Fruit fly (Drosophila melanogaster) whole organism, embryonic: ENCODE measurements around the gene Sr-CI.

Source experiments
- CG10979 ChIP-seq: fragments of 200-800 bp; sonication (Bioruptor generic); optimal IDR thresholded peaks from 2 replicates; lab custom pipeline; 2018; ENCODE audit warnings: missing biosample characterization, mild to moderate bottlenecking, missing genetic modification characterization, moderate library complexity
- CG11504 ChIP-seq: fragments of 200-800 bp; sonication (Bioruptor generic); optimal IDR thresholded peaks from 3 replicates; lab custom pipeline; 2019; ENCODE audit warnings: missing biosample characterization, mild to moderate bottlenecking, missing genetic modification characterization, moderate library complexity
- CG12155 ChIP-seq: fragments of 200-800 bp; sonication (Bioruptor generic); optimal IDR thresholded peaks from 3 replicates; lab custom pipeline; 2016; ENCODE audit warnings: missing biosample characterization, missing genetic modification characterization
- CG14050 ChIP-seq: fragments of 200-800 bp; sonication (Bioruptor generic); IDR thresholded peaks from 3 replicates; pipeline ENCODE4 v1.3.6; 2022; ENCODE audit warnings: missing biosample characterization, missing genetic modification characterization
- CG15601 ChIP-seq: fragments of 200-800 bp; sonication (Bioruptor generic); optimal IDR thresholded peaks from 3 replicates; lab custom pipeline; 2019; ENCODE audit warnings: missing biosample characterization, mild to moderate bottlenecking, missing genetic modification characterization, moderate library complexity
- CG17186 ChIP-seq: fragments of 200-800 bp; sonication (Bioruptor generic); optimal IDR thresholded peaks from 3 replicates; lab custom pipeline; 2017; ENCODE audit warnings: missing biosample characterization, missing genetic modification reagents, missing genetic modification characterization
- CG2202 ChIP-seq: fragments of 200-800 bp; sonication (Bioruptor generic); optimal IDR thresholded peaks from 2 replicates; lab custom pipeline; 2018; ENCODE audit warnings: missing biosample characterization, mild to moderate bottlenecking, missing genetic modification characterization
- CG32532 ChIP-seq: fragments of 200-800 bp; sonication (Bioruptor generic); IDR thresholded peaks from 2 replicates; pipeline ENCODE4 v1.3.6; 2022; ENCODE audit warnings: missing biosample characterization, missing genetic modification characterization
- CG4820 ChIP-seq: fragments of 200-800 bp; sonication (Bioruptor generic); optimal IDR thresholded peaks from 3 replicates; lab custom pipeline; 2016; ENCODE audit warnings: missing biosample characterization, missing genetic modification characterization
- CG7372 ChIP-seq: fragments of 200-800 bp; sonication (Bioruptor generic); IDR thresholded peaks from 2 replicates; pipeline ENCODE4 v1.3.6; 2022; ENCODE audit warnings: missing biosample characterization, missing genetic modification characterization
- CG8359 ChIP-seq: fragments of 200-800 bp; sonication (Bioruptor generic); optimal IDR thresholded peaks from 2 replicates; lab custom pipeline; 2017; ENCODE audit warnings: missing biosample characterization, mild to moderate bottlenecking, missing genetic modification characterization, borderline replicate concordance
- CG8944 ChIP-seq: fragments of 200-800 bp; sonication (Bioruptor generic); optimal IDR thresholded peaks from 3 replicates; lab custom pipeline; 2016; ENCODE audit warnings: missing biosample characterization, missing genetic modification characterization
- CTCF ChIP-seq: fragments of 200-800 bp; sonication (Bioruptor generic); optimal IDR thresholded peaks from 2 replicates; lab custom pipeline; 2017; ENCODE audit warnings: missing biosample characterization, mild to moderate bottlenecking, missing genetic modification characterization, moderate library complexity
- CrebB ChIP-seq: fragments of 200-800 bp; sonication (Bioruptor generic); optimal IDR thresholded peaks from 3 replicates; lab custom pipeline; 2018; ENCODE audit warnings: missing biosample characterization, mild to moderate bottlenecking, missing genetic modification characterization
- Drgx ChIP-seq: fragments of 200-800 bp; sonication (Bioruptor generic); IDR thresholded peaks from 2 replicates; pipeline ENCODE4 v1.3.6; 2022; ENCODE audit warnings: missing biosample characterization, missing genetic modification characterization
- Ets65A ChIP-seq: fragments of 200-800 bp; sonication (Bioruptor generic); peaks from one replicate; lab custom pipeline; 2016; ENCODE audit warnings: missing biosample characterization, missing genetic modification characterization
- Fer1 ChIP-seq: fragments of 200-800 bp; sonication (Bioruptor generic); optimal IDR thresholded peaks from 2 replicates; lab custom pipeline; 2017; ENCODE audit warnings: missing biosample characterization, mild to moderate bottlenecking, missing genetic modification characterization
- HmgD ChIP-seq: fragments of 200-800 bp; sonication (Bioruptor generic); optimal IDR thresholded peaks from 3 replicates; lab custom pipeline; 2016; ENCODE audit warnings: missing biosample characterization, missing genetic modification characterization
- Rx ChIP-seq: fragments of 200-800 bp; sonication (Bioruptor generic); IDR thresholded peaks from 2 replicates; pipeline ENCODE4 v1.3.6; 2022; ENCODE audit warnings: missing biosample characterization, missing genetic modification characterization
- Sin3A ChIP-seq: fragments of >200 bp; optimal IDR thresholded peaks from 2 replicates; lab custom pipeline; 2018
- Usf ChIP-seq: fragments of 200-800 bp; sonication (Bioruptor generic); optimal IDR thresholded peaks from 2 replicates; lab custom pipeline; 2017; ENCODE audit warnings: missing genotype, missing biosample characterization, missing genetic modification characterization
- ara ChIP-seq: fragments of 200-800 bp; sonication (Bioruptor generic); IDR thresholded peaks from 2 replicates; pipeline ENCODE4 v1.3.6; 2022; ENCODE audit warnings: missing biosample characterization, missing genetic modification characterization
- crc ChIP-seq: fragments of 200-800 bp; sonication (Bioruptor generic); optimal IDR thresholded peaks from 2 replicates; lab custom pipeline; 2016; ENCODE audit warnings: missing biosample characterization, missing genetic modification characterization
- danr ChIP-seq: fragments of 200-800 bp; sonication (Bioruptor generic); IDR thresholded peaks from 2 replicates; pipeline ENCODE4 v1.3.6; 2022; ENCODE audit warnings: missing biosample characterization, missing genetic modification characterization
- fd64A ChIP-seq: fragments of 200-800 bp; sonication (Bioruptor generic); optimal IDR thresholded peaks from 3 replicates; lab custom pipeline; 2018; ENCODE audit warnings: missing biosample characterization, mild to moderate bottlenecking, missing genetic modification characterization
- fu2 ChIP-seq: fragments of 200-800 bp; sonication (Bioruptor generic); optimal IDR thresholded peaks from 2 replicates; lab custom pipeline; 2016; ENCODE audit warnings: missing biosample characterization, missing genetic modification characterization
- gce ChIP-seq: fragments of 200-800 bp; sonication (Bioruptor generic); IDR thresholded peaks from 3 replicates; pipeline ENCODE4 v1.3.6; 2022; ENCODE audit warnings: missing biosample characterization, missing genetic modification characterization
- gem ChIP-seq: fragments of 200-800 bp; sonication (Bioruptor generic); optimal IDR thresholded peaks from 2 replicates; lab custom pipeline; 2019; ENCODE audit warnings: missing biosample characterization, mild to moderate bottlenecking, missing genetic modification characterization, moderate library complexity
- lab ChIP-seq: fragments of 200-800 bp; sonication (Bioruptor generic); optimal IDR thresholded peaks from 3 replicates; lab custom pipeline; 2017; ENCODE audit warnings: missing biosample characterization, missing genetic modification characterization, mild to moderate bottlenecking, moderate library complexity, missing genetic modification reagents
- lilli ChIP-seq: fragments of 200-800 bp; sonication (Bioruptor generic); optimal IDR thresholded peaks from 3 replicates; lab custom pipeline; 2016; ENCODE audit warnings: missing biosample characterization, missing genetic modification characterization
- lov ChIP-seq, 2 experiments: fragments of 200-800 bp in 1 of 2; fragments of >200 bp in 1 of 2; sonication (Bioruptor generic) in 1 of 2; IDR thresholded peaks in 1 of 2; optimal IDR thresholded peaks in 1 of 2; 2 replicates in 1 of 2; 3 replicates in 1 of 2; pipeline versions ENCODE4 v1.3.6 to Lab custom; 2017 to 2022; ENCODE audit warnings: missing biosample characterization in 1 of 2, missing genetic modification characterization in 1 of 2
- mld ChIP-seq: fragments of 200-800 bp; sonication (Bioruptor generic); IDR thresholded peaks from 3 replicates; pipeline ENCODE4 v1.3.6; 2022; ENCODE audit warnings: missing biosample characterization, missing genetic modification characterization; ENCODE audit not compliant: partially characterized antibody
- pum ChIP-seq: fragments of 200-800 bp; sonication (Bioruptor generic); optimal IDR thresholded peaks from 2 replicates; lab custom pipeline; 2016; ENCODE audit warnings: missing biosample characterization, missing genetic modification characterization
- slbo ChIP-seq: fragments of 200-800 bp; sonication (Bioruptor generic); IDR thresholded peaks from 2 replicates; pipeline ENCODE4 v1.3.6; 2022; ENCODE audit warnings: missing biosample characterization, missing genetic modification characterization
- tna ChIP-seq: fragments of 200-800 bp; sonication (Bioruptor generic); IDR thresholded peaks from 2 replicates; pipeline ENCODE4 v1.3.6; 2022; ENCODE audit warnings: missing biosample characterization, missing genetic modification characterization; ENCODE audit not compliant: partially characterized antibody
- trh ChIP-seq: fragments of 200-800 bp; sonication (Bioruptor generic); optimal IDR thresholded peaks from 2 replicates; lab custom pipeline; 2016; ENCODE audit warnings: missing biosample characterization, missing genetic modification characterization
- tx ChIP-seq: fragments of 200-800 bp; sonication (Bioruptor generic); optimal IDR thresholded peaks from 2 replicates; lab custom pipeline; 2016; ENCODE audit warnings: missing biosample characterization, missing genetic modification characterization
- yki ChIP-seq: fragments of >200 bp; optimal IDR thresholded peaks from 3 replicates; lab custom pipeline; 2018
- zen ChIP-seq: fragments of 200-800 bp; sonication (Bioruptor generic); optimal IDR thresholded peaks from 3 replicates; lab custom pipeline; 2018; ENCODE audit warnings: missing biosample characterization, mild to moderate bottlenecking, missing genetic modification characterization, moderate library complexity
- zf30C ChIP-seq: fragments of 200-800 bp; sonication (Bioruptor generic); optimal IDR thresholded peaks from 3 replicates; lab custom pipeline; 2018; ENCODE audit warnings: missing biosample characterization, mild to moderate bottlenecking, missing genetic modification characterization

Sr-CI gene

DNA sequence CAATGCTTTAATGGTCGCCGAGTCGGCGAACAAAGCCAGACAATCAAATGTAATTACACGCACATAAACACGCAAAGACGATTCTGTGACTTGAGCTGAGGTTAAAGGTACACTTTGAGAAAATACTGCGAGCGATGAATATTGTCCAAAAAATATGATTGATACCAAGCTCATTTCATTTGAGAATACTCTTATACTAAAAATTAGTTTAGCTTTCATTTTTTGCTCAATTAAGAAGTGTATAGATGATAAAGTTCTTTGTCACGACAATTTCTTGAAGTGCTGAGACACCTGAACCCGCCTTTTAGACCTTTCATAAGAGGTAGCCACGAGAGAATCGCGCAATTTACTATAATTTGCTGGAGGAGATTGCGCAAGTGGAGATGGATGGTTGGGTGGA is 24.9 kb upstream of the Sr-CI start (continued):
- TF ChIP-seq CG8944 (GFP tag; lab: Kevin White, UChicago) (no peak), Drgx (GFP tag; lab: Robert Waterston, UW) (peak; percentile 30; the same call in 1 of the 2 replicates), CrebB (tag; lab: Kevin White, UChicago) (no peak), CG7372 (no peak), CTCF (GFP tag; lab: Kevin White, UChicago) (no peak), CG2202 (tag; lab: Kevin White, UChicago) (no peak), fd64A (GFP tag; lab: Kevin White, UChicago) (no peak), crc (no peak), CG4820 (GFP tag; lab: Kevin White, UChicago) (no peak), CG32532 (peak; percentile 50), mld (GFP tag; lab: Robert Waterston, UW) (no peak), trh (GFP tag; lab: Kevin White, UChicago) (no peak), lilli (GFP tag; lab: Kevin White, UChicago) (peak; percentile 27), HmgD (GFP tag; lab: Kevin White, UChicago) (no peak), zen (tag; lab: Kevin White, UChicago) (no peak), Sin3A (lab: Kevin White, UChicago) (no peak), tx (GFP tag; lab: Kevin White, UChicago) (no peak), fu2 (GFP tag; lab: Kevin White, UChicago) (no peak), CG11504 (tag; lab: Kevin White, UChicago) (peak; percentile 33), CG12155 (GFP tag; lab: Kevin White, UChicago) (no peak), CG8359 (GFP tag; lab: Kevin White, UChicago) (no peak), yki (lab: Kevin White, UChicago) (no peak), CG14050 (GFP tag; lab: Robert Waterston, UW) (no peak)

dm6 chr2L:4110132-4110531 is 11.4 kb upstream of the Sr-CI start:
- TF ChIP-seq Rx (GFP tag; lab: Robert Waterston, UW) (no peak), Fer1 (no peak), danr (no peak), gce (GFP tag; lab: Robert Waterston, UW) (0 out of 3 replicates have a peak, but pooled peaks have one; percentile 22), CG17186 (GFP tag; lab: Kevin White, UChicago) (no peak), pum (GFP tag; lab: Kevin White, UChicago) (no peak), lab (GFP tag; lab: Kevin White, UChicago) (no peak), gem (peak; percentile 19), CG14050 (GFP tag; lab: Robert Waterston, UW) (no peak), Usf (GFP tag; lab: Kevin White, UChicago) (no peak), slbo (GFP tag; lab: Robert Waterston, UW) (peak; percentile 16; the same call in 1 of the 2 replicates), zf30C (GFP tag; lab: Kevin White, UChicago) (peak; percentile 64), CG15601 (no peak)
- TF ChIP-seq, all 482 proteins: peak for 4

DNA sequence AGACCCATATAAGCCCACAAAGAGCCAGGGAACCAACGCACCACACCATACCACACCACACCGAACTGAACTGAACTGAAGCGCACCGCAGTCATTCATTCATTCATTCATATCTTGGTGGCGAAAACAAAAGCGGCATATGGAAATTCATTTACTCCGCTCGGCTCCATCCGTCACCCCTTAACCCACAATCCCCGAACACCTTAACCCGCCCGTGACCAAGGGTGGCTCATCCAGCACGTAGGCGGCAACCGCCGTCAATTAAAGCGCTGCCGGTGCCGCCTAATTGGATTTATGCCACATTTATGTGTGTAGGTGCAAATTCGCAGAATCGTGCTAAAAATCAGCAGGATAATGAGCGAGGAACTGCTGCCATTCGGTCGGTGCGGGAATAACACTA is 4.8 kb upstream of the Sr-CI start:
- no peak for TF ChIP-seq lov (optimal IDR thresholded peaks at IDR 0.05; lab: Kevin White, UChicago)
- 0 out of 3 replicates have a peak, but pooled peaks have one; percentile 8 for TF ChIP-seq lov (GFP tag; IDR thresholded peaks at IDR 0.05; lab: Robert Waterston, UW)
- no peak for TF ChIP-seq tx (GFP tag; lab: Kevin White, UChicago)
- 0 out of 2 replicates have a peak, but pooled peaks have one; percentile 17 for TF ChIP-seq ara (GFP tag; lab: Robert Waterston, UW)
- no peak for TF ChIP-seq tna (GFP tag; lab: Robert Waterston, UW)
- TF ChIP-seq CG10979 (tag; lab: Kevin White, UChicago), result no peak
- TF ChIP-seq Ets65A (GFP tag; lab: Kevin White, UChicago), result peak; percentile 84
- TF ChIP-seq, all 482 proteins: peak for 3
